Worm (Caenorhabditis elegans): ENCODE results near the gene srh-257.

DNA sequence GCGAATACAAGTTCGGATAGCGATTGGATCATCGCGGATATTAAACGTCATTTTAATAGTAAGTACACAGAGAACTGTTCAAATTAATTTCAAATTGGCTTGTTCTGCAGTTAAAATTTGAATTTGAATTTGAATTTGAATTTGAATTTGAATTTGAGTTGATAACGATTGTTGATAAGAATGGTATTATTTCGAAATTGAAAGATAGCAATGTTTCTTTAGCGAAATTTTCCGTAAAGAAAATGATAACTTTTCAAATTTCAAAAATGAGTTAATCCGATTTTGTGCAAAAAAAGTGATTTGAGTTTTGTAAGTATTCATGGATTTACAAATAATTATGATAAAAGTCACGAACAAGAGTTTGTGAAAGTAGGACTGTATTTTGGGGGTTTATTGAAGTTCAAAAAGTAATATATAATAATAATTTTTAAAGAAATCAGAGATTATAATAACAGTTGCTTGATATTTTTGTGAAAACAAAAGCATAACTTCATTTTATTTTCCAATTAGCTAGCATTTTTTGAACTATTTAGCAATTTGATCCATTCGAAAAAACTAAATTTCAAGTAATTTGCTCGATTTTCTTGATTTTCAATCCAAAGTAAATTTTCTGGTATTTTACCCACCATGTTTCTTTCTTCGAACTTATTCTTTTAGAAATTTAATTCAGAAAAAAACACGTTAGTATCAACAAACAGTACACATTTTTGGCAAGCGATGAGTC is 18.5 kb downstream of the srh-257 start, which contains the start of gene Y36E3A.2:
- TF ChIP-seq med-1 (GFP tag; optimal IDR thresholded peaks at IDR 0.05; ENCODE audit: insufficient read depth): no peak
- no peak for TF ChIP-seq ztf-23 (GFP tag; IDR thresholded peaks at IDR 0.05)
- TF ChIP-seq flt-1 (GFP tag; IDR thresholded peaks at IDR 0.05): no peak
